Fruit fly (Drosophila melanogaster) whole organism, adult: ENCODE data around the gene Grl36b.

Experiments used
- CG5204 ChIP-seq: fragments of 200-800 bp; sonication (Bioruptor generic); optimal IDR thresholded peaks from 2 replicates; lab custom pipeline; 2016; ENCODE audit warnings: missing biosample characterization, missing genetic modification characterization
- Hr96 ChIP-seq: fragments of 200-800 bp; sonication (Bioruptor generic); optimal IDR thresholded peaks from 2 replicates; lab custom pipeline; 2016; ENCODE audit warnings: missing biosample characterization, missing genetic modification characterization
- cnc ChIP-seq, 2 experiments: fragments of >200 bp; optimal IDR thresholded peaks; 2 replicates each; lab custom pipeline; 2017

DNA sequence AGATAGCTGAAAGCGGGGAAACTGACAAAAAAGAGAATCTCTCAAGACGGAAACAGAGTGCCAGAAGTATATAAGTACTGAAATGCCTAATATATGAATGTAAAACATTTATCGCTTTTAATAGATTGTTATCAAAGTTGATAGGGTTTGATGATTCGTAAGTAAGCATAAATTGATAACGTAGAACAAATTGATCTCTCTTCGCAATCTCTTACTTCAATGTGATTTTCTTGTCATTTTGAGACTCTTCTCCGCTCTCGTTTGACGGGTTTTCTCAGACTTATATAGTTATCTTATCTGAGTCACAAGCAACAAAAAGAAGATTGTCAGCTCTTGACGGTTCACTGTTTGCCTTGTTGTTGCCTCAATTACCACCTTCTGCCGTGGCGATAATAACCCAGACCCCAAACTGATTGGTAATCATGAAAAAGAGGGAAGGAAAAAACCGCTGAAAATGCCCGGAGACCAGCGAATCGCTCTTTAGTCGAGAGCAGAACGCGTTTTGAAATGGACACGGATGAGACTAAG is 11.3 kb downstream of the Grl36b start, which contains the start of gene CG15152:
- TF ChIP-seq Hr96 (GFP tag; lab: Kevin White, UChicago) (no peak), cnc (optimal IDR thresholded peaks at IDR 0.05; lab: Kevin White, UChicago) (no peak), CG5204 (no peak)
